Worm (Caenorhabditis elegans) whole organism, late embryonic: ENCODE results near the gene srh-213.

ENCODE experiments used
- ceh-18 ChIP-seq: sonication (generic microtip); optimal IDR thresholded peaks from 2 replicates; lab custom pipeline; 2016; ENCODE audit warnings: missing genetic modification characterization, missing compliant biosample characterization
- ceh-22 ChIP-seq: sonication (generic microtip); optimal IDR thresholded peaks from 2 replicates; lab custom pipeline; 2017; ENCODE audit warnings: missing biosample characterization, missing genetic modification characterization
- ceh-6 ChIP-seq: fragments of 200-800 bp; sonication (Bioruptor generic); optimal IDR thresholded peaks from 2 replicates; lab custom pipeline; 2018; ENCODE audit warnings: mild to moderate bottlenecking, missing genetic modification characterization, missing compliant biosample characterization
- dve-1 ChIP-seq: sonication (generic microtip); optimal IDR thresholded peaks from 2 replicates; lab custom pipeline; 2017; ENCODE audit warnings: antibody characterized with exemption, mild to moderate bottlenecking, missing genetic modification characterization, missing compliant biosample characterization
- fkh-6 ChIP-seq: sonication (generic microtip); optimal IDR thresholded peaks from 2 replicates; lab custom pipeline; 2016; ENCODE audit warnings: missing genetic modification characterization, missing compliant biosample characterization
- nfya-1 ChIP-seq: sonication (generic microtip); optimal IDR thresholded peaks from 2 replicates; lab custom pipeline; 2017; ENCODE audit warnings: missing genetic modification characterization, mild to moderate bottlenecking, missing compliant biosample characterization, antibody characterized with exemption, moderate library complexity
- pha-4 ChIP-seq: fragments of 150-350 bp; optimal IDR thresholded peaks from 2 replicates; lab custom pipeline; 2018; ENCODE audit warnings: missing biosample characterization, missing genetic modification reagents, missing genetic modification characterization
- rnt-1 ChIP-seq: sonication (generic microtip); optimal IDR thresholded peaks from 2 replicates; lab custom pipeline; 2016; ENCODE audit warnings: missing genetic modification characterization, missing compliant biosample characterization
- sdc-2 ChIP-seq: sonication (generic microtip); optimal IDR thresholded peaks from 2 replicates; lab custom pipeline; 2016; ENCODE audit warnings: missing genotype, missing genetic modification characterization, missing compliant biosample characterization
- unc-42 ChIP-seq: sonication (generic microtip); optimal IDR thresholded peaks from 2 replicates; lab custom pipeline; 2016; ENCODE audit warnings: missing genotype, missing genetic modification characterization, missing compliant biosample characterization
- unc-55 ChIP-seq: sonication (generic microtip); optimal IDR thresholded peaks from 2 replicates; lab custom pipeline; 2017; ENCODE audit warnings: missing biosample characterization, missing genetic modification reagents, missing genetic modification characterization

- TF ChIP-seq pha-4 (tag; lab: Kevin White, UChicago) (no peak), nfya-1 (tag; lab: Kevin White, UChicago) (no peak), ceh-22 (tag; lab: Kevin White, UChicago) (no peak), unc-42 (no peak), sdc-2 (no peak), ceh-18 (no peak), fkh-6 (no peak), dve-1 (tag; lab: Kevin White, UChicago) (no peak), rnt-1 (no peak), unc-55 (no peak), ceh-6 (GFP tag; lab: Kevin White, UChicago) (no peak)
Measured at ce11 chrV:3581643-3582042, 13.2 kb downstream of the srh-213 start.
